Fruit fly (Drosophila melanogaster) whole organism, embryonic: ENCODE data around the gene Ufsp2.

Experiments used
- CG2889 ChIP-seq: fragments of 200-800 bp; sonication (Bioruptor generic); IDR thresholded peaks from 3 replicates; pipeline ENCODE4 v1.3.6; 2022; ENCODE audit warnings: missing biosample characterization, missing genetic modification characterization
- CG31441 ChIP-seq: fragments of 200-800 bp; sonication (Bioruptor generic); IDR thresholded peaks from 2 replicates; pipeline ENCODE4 v1.3.6; 2022; ENCODE audit warnings: missing biosample characterization, missing genetic modification characterization

DNA sequence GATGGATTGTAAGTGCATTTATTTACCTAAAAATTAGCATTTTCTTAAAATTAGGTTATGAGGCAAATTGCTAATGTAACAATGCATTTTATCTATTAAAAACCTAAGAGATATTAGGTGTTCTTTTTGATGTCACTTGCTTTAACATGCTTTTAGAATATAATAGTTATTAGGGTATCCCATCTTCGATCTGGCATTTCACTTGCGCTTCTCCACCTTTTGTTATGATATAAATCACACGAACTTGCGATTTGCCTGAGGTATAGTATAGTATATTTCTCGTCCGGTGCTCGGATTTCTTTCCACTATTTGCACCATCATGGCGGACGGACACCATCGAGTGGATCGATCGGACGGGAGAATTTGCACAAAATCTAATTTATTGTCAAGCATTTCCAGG is 46.3 kb upstream of the Ufsp2 start:
- TF ChIP-seq CG31441 (GFP tag; lab: Robert Waterston, UW) (no peak), CG2889 (GFP tag; lab: Robert Waterston, UW) (no peak)
